Worm (Caenorhabditis elegans) whole organism, L4/young adult: ENCODE results near the gene nas-37.

ENCODE experiments used
- W03F9.2 ChIP-seq: fragments of 150-350 bp; optimal IDR thresholded peaks from 2 replicates; lab custom pipeline; 2014; ENCODE audit warnings: missing biosample characterization, missing genetic modification characterization
- dao-5 ChIP-seq: sonication (generic microtip); optimal IDR thresholded peaks from 2 replicates; lab custom pipeline; 2016; ENCODE audit warnings: missing genotype, missing genetic modification characterization, moderate library complexity, missing compliant biosample characterization

DNA sequence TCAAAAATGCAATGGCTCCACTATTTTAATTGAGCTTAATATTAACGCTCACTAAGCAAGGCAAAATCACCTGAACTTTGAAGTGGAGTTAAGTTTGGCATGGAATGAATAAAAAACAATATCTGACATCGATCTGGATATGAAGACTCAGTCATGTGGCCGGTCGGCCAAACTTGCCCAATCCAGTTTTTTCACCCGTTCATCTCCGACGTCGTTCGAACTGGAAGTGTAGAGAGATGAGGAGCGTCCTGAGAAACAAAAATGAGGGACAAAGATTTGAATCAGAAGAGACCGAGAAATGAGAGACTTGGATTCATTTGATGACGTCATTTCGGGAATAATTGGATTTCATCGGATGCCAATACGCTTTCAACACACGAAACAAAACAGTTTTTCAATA is 10.8 kb downstream of the nas-37 start:
- TF ChIP-seq W03F9.2 (tag; lab: Kevin White, UChicago) = no peak
- TF ChIP-seq dao-5 = no peak
